Fruit fly (Drosophila melanogaster) whole organism, embryonic: Measurements from ENCODE around the gene Cht5.

Source experiments
- Blimp-1 ChIP-seq: fragments of 200-800 bp; sonication (Bioruptor generic); optimal IDR thresholded peaks from 3 replicates; lab custom pipeline; 2018; ENCODE audit warnings: missing biosample characterization, missing genetic modification characterization, mild to moderate bottlenecking, moderate library complexity, missing genetic modification reagents
- CG10366 ChIP-seq: fragments of 200-800 bp; sonication (Bioruptor generic); IDR thresholded peaks from 2 replicates; pipeline ENCODE4 v1.3.6; 2022; ENCODE audit warnings: missing biosample characterization, missing genetic modification characterization
- CG11085 ChIP-seq: fragments of 200-800 bp; sonication (Bioruptor generic); IDR thresholded peaks from 2 replicates; pipeline ENCODE4 v1.3.6; 2022; ENCODE audit warnings: missing biosample characterization, missing genetic modification characterization
- CG11247 ChIP-seq: fragments of 200-800 bp; sonication (Bioruptor generic); IDR thresholded peaks from 2 replicates; pipeline ENCODE4 v1.3.6; 2022; ENCODE audit warnings: missing biosample characterization, missing genetic modification characterization
- CG11723 ChIP-seq: fragments of 200-800 bp; sonication (Bioruptor generic); optimal IDR thresholded peaks from 2 replicates; lab custom pipeline; 2017; ENCODE audit warnings: missing biosample characterization, mild to moderate bottlenecking, missing genetic modification characterization
- CG15011 ChIP-seq: fragments of 200-800 bp; sonication (Bioruptor generic); optimal IDR thresholded peaks from 3 replicates; lab custom pipeline; 2018; ENCODE audit warnings: missing biosample characterization, mild to moderate bottlenecking, missing genetic modification characterization
- CG18262 ChIP-seq: fragments of 200-800 bp; optimal IDR thresholded peaks from 3 replicates; lab custom pipeline; 2019; ENCODE audit warnings: missing biosample characterization, mild to moderate bottlenecking, missing genetic modification characterization, moderate library complexity
- CG2875 ChIP-seq: fragments of 200-800 bp; sonication (Bioruptor generic); optimal IDR thresholded peaks from 2 replicates; lab custom pipeline; 2017; ENCODE audit warnings: missing biosample characterization, mild to moderate bottlenecking, missing genetic modification characterization, missing genetic modification reagents
- CG30431 ChIP-seq: fragments of 200-800 bp; sonication (Bioruptor generic); optimal IDR thresholded peaks from 2 replicates; lab custom pipeline; 2017; ENCODE audit warnings: missing biosample characterization, missing genetic modification characterization
- CG31388 ChIP-seq: fragments of 200-800 bp; sonication (Bioruptor generic); optimal IDR thresholded peaks from 2 replicates; lab custom pipeline; 2016; ENCODE audit warnings: missing biosample characterization, missing genetic modification characterization
- CG32532 ChIP-seq: fragments of 200-800 bp; sonication (Bioruptor generic); IDR thresholded peaks from 2 replicates; pipeline ENCODE4 v1.3.6; 2022; ENCODE audit warnings: missing biosample characterization, missing genetic modification characterization
- CG32772 ChIP-seq: fragments of 200-800 bp; sonication (Bioruptor generic); IDR thresholded peaks from 2 replicates; pipeline ENCODE4 v1.3.6; 2022; ENCODE audit warnings: missing biosample characterization, missing genetic modification characterization
- CG42726 ChIP-seq: fragments of 200-800 bp; sonication (Bioruptor generic); IDR thresholded peaks from 2 replicates; pipeline ENCODE4 v1.3.6; 2022; ENCODE audit warnings: missing biosample characterization, missing genetic modification characterization; ENCODE audit not compliant: partially characterized antibody
- CG4424 ChIP-seq: fragments of 200-800 bp; sonication (Bioruptor generic); optimal IDR thresholded peaks from 3 replicates; lab custom pipeline; 2016; ENCODE audit warnings: missing biosample characterization, missing genetic modification characterization
- CG4617 ChIP-seq: fragments of 200-800 bp; sonication (Bioruptor generic); optimal IDR thresholded peaks from 3 replicates; lab custom pipeline; 2016; ENCODE audit warnings: missing biosample characterization, missing genetic modification characterization, borderline replicate concordance
- CG6254 ChIP-seq: fragments of 200-800 bp; sonication (Bioruptor generic); optimal IDR thresholded peaks from 3 replicates; lab custom pipeline; 2017; ENCODE audit warnings: mild to moderate bottlenecking, missing biosample characterization, missing genetic modification reagents, missing genetic modification characterization
- CG6791 ChIP-seq: fragments of 200-800 bp; sonication (Bioruptor generic); IDR thresholded peaks from 3 replicates; pipeline ENCODE4 v1.3.6; 2022; ENCODE audit warnings: missing biosample characterization, missing genetic modification characterization; ENCODE audit not compliant: partially characterized antibody
- CG6854 ChIP-seq: fragments of 200-800 bp; sonication (Bioruptor generic); optimal IDR thresholded peaks from 3 replicates; lab custom pipeline; 2017; ENCODE audit warnings: missing biosample characterization, mild to moderate bottlenecking, missing genetic modification characterization
- CG9817 ChIP-seq: fragments of 200-800 bp; sonication (Bioruptor generic); optimal IDR thresholded peaks from 2 replicates; lab custom pipeline; 2018; ENCODE audit warnings: missing biosample characterization, mild to moderate bottlenecking, missing genetic modification characterization, moderate library complexity
- CoRest ChIP-seq: fragments of 200-800 bp; sonication (Bioruptor generic); optimal IDR thresholded peaks from 3 replicates; lab custom pipeline; 2018; ENCODE audit warnings: missing biosample characterization, mild to moderate bottlenecking, missing genetic modification characterization, moderate library complexity
- HLH3B ChIP-seq: fragments of 200-800 bp; sonication (Bioruptor generic); IDR thresholded peaks from 2 replicates; pipeline ENCODE4 v1.3.6; 2022; ENCODE audit warnings: missing biosample characterization, missing genetic modification characterization
- HLHmδ ChIP-seq: fragments of 200-800 bp; sonication (Bioruptor generic); optimal IDR thresholded peaks from 2 replicates; lab custom pipeline; 2018; ENCODE audit warnings: missing biosample characterization, mild to moderate bottlenecking, missing genetic modification characterization, moderate library complexity
- Kr ChIP-seq: fragments of 200-800 bp; sonication (Bioruptor generic); optimal IDR thresholded peaks from 2 replicates; lab custom pipeline; 2017; ENCODE audit warnings: missing biosample characterization, mild to moderate bottlenecking, missing genetic modification characterization
- Lpt ChIP-seq: fragments of >200 bp; optimal IDR thresholded peaks from 2 replicates; lab custom pipeline; 2018; ENCODE audit warnings: missing biosample characterization, missing genetic modification characterization
- Nf-YA ChIP-seq: fragments of 200-800 bp; sonication (Bioruptor generic); IDR thresholded peaks from 2 replicates; pipeline ENCODE4 v1.3.6; 2022; ENCODE audit warnings: missing biosample characterization, missing genetic modification characterization
- Oaz ChIP-seq: fragments of 200-800 bp; sonication (Bioruptor generic); IDR thresholded peaks from 2 replicates; pipeline ENCODE4 v1.3.6; 2022; ENCODE audit warnings: missing biosample characterization, missing genetic modification characterization
- PHDP ChIP-seq: fragments of 200-800 bp; sonication (Bioruptor generic); optimal IDR thresholded peaks from 3 replicates; lab custom pipeline; 2018; ENCODE audit warnings: missing biosample characterization, mild to moderate bottlenecking, missing genetic modification characterization, moderate library complexity
- Side ChIP-seq: fragments of 200-800 bp; sonication (Bioruptor generic); optimal IDR thresholded peaks from 2 replicates; lab custom pipeline; 2016; ENCODE audit warnings: missing biosample characterization, missing genetic modification characterization
- Trl ChIP-seq, 3 experiments: fragments of >200 bp in 2 of 3; fragments of 200-800 bp in 1 of 3; sonication (Bioruptor generic) in 1 of 3; optimal IDR thresholded peaks; 2 replicates in 1 of 3; 3 replicates in 2 of 3; lab custom pipeline; 2016 to 2017; ENCODE audit warnings: missing biosample characterization in 1 of 3, missing genetic modification characterization in 1 of 3
- Usf ChIP-seq: fragments of 200-800 bp; sonication (Bioruptor generic); optimal IDR thresholded peaks from 2 replicates; lab custom pipeline; 2017; ENCODE audit warnings: missing genotype, missing biosample characterization, missing genetic modification characterization
- ci ChIP-seq: fragments of 200-800 bp; sonication (Bioruptor generic); IDR thresholded peaks from 3 replicates; pipeline ENCODE4 v1.3.6; 2022; ENCODE audit warnings: missing biosample characterization, missing genetic modification characterization
- dati ChIP-seq: fragments of 200-800 bp; sonication (Bioruptor generic); IDR thresholded peaks from 2 replicates; pipeline ENCODE4 v1.3.6; 2022; ENCODE audit warnings: missing biosample characterization, missing genetic modification characterization
- disco-r ChIP-seq: fragments of 200-800 bp; sonication (Bioruptor generic); optimal IDR thresholded peaks from 2 replicates; lab custom pipeline; 2016; ENCODE audit warnings: missing biosample characterization, missing genetic modification characterization
- fd3F ChIP-seq: fragments of 200-800 bp; sonication (Bioruptor generic); optimal IDR thresholded peaks from 2 replicates; lab custom pipeline; 2018; ENCODE audit warnings: missing biosample characterization, mild to moderate bottlenecking, missing genetic modification characterization, moderate library complexity
- fd96Cb ChIP-seq: fragments of 200-800 bp; sonication (Bioruptor generic); optimal IDR thresholded peaks from 2 replicates; lab custom pipeline; 2018; ENCODE audit warnings: missing biosample characterization, mild to moderate bottlenecking, missing genetic modification characterization, moderate library complexity
- fu2 ChIP-seq: fragments of 200-800 bp; sonication (Bioruptor generic); optimal IDR thresholded peaks from 2 replicates; lab custom pipeline; 2016; ENCODE audit warnings: missing biosample characterization, missing genetic modification characterization
- hb ChIP-seq: fragments of 200-800 bp; sonication (Bioruptor generic); IDR thresholded peaks from 3 replicates; pipeline ENCODE4 v1.3.6; 2022; ENCODE audit warnings: missing biosample characterization, missing genetic modification characterization; ENCODE audit not compliant: partially characterized antibody
- hbn ChIP-seq: fragments of 200-800 bp; sonication (Bioruptor generic); IDR thresholded peaks from 2 replicates; pipeline ENCODE4 v1.3.6; 2022; ENCODE audit warnings: missing biosample characterization, missing genetic modification characterization; ENCODE audit not compliant: partially characterized antibody
- ind ChIP-seq: fragments of 200-800 bp; sonication (Bioruptor generic); optimal IDR thresholded peaks from 3 replicates; lab custom pipeline; 2016; ENCODE audit warnings: missing biosample characterization, missing genetic modification characterization
- maf-S ChIP-seq: fragments of 200-800 bp; sonication (Bioruptor generic); optimal IDR thresholded peaks from 2 replicates; lab custom pipeline; 2016; ENCODE audit warnings: missing biosample characterization, missing genetic modification characterization
- nmo ChIP-seq: fragments of 200-800 bp; sonication (Bioruptor generic); optimal IDR thresholded peaks from 2 replicates; lab custom pipeline; 2018; ENCODE audit warnings: missing biosample characterization, mild to moderate bottlenecking, missing genetic modification characterization, moderate library complexity
- otp ChIP-seq: fragments of 200-800 bp; sonication (Bioruptor generic); IDR thresholded peaks from 3 replicates; pipeline ENCODE4, ENCODE4 v1.3.6; 2022; ENCODE audit warnings: missing biosample characterization, missing genetic modification characterization
- scrt ChIP-seq: fragments of 200-800 bp; sonication (Bioruptor generic); optimal IDR thresholded peaks from 2 replicates; lab custom pipeline; 2018; ENCODE audit warnings: missing biosample characterization, mild to moderate bottlenecking, missing genetic modification characterization, moderate library complexity
- sisA ChIP-seq: fragments of 200-800 bp; sonication (Bioruptor generic); IDR thresholded peaks from 2 replicates; pipeline ENCODE4 v1.3.6; 2022; ENCODE audit warnings: missing biosample characterization, missing genetic modification characterization
- sqz ChIP-seq: fragments of 200-800 bp; sonication (Bioruptor generic); optimal IDR thresholded peaks from 3 replicates; lab custom pipeline; 2018; ENCODE audit warnings: missing biosample characterization, mild to moderate bottlenecking, missing genetic modification characterization
- sr ChIP-seq: fragments of 200-800 bp; sonication (Bioruptor generic); IDR thresholded peaks from 3 replicates; pipeline ENCODE4 v1.3.6; 2022; ENCODE audit warnings: missing biosample characterization, missing genetic modification characterization
- tap ChIP-seq: fragments of 200-800 bp; optimal IDR thresholded peaks from 3 replicates; lab custom pipeline; 2019; ENCODE audit warnings: missing biosample characterization, mild to moderate bottlenecking, missing genetic modification characterization, moderate library complexity
- trem ChIP-seq: fragments of 200-800 bp; optimal IDR thresholded peaks from 3 replicates; lab custom pipeline; 2019; ENCODE audit warnings: missing biosample characterization, mild to moderate bottlenecking, missing genetic modification characterization, moderate library complexity
- unpg ChIP-seq: fragments of 200-800 bp; sonication (Bioruptor generic); optimal IDR thresholded peaks from 3 replicates; lab custom pipeline; 2018; ENCODE audit warnings: missing biosample characterization, mild to moderate bottlenecking, missing genetic modification characterization, moderate library complexity
- zfh1 ChIP-seq: fragments of 200-800 bp; sonication (Bioruptor generic); IDR thresholded peaks from 3 replicates; pipeline ENCODE4 v1.3.6; 2022; ENCODE audit warnings: missing biosample characterization, missing genetic modification characterization
- zfh2 ChIP-seq: fragments of 200-800 bp; sonication (Bioruptor generic); optimal IDR thresholded peaks from 2 replicates; lab custom pipeline; 2016; ENCODE audit warnings: missing biosample characterization, missing genetic modification characterization

Gene Cht5

dm6 chr3R:13797269-13797677 lies 29.9 kb downstream of the Cht5 start (continued):
- TF ChIP-seq scrt (GFP tag; lab: Kevin White, UChicago), result no peak
- no peak for TF ChIP-seq CG11085
- no peak for TF ChIP-seq CG15011 (GFP tag; lab: Kevin White, UChicago)
- no peak for TF ChIP-seq zfh2
- TF ChIP-seq Blimp-1 (GFP tag; lab: Kevin White, UChicago), result peak; percentile 26
- TF ChIP-seq hb (GFP tag; lab: Robert Waterston, UW), result no peak
- TF ChIP-seq unpg (GFP tag; lab: Kevin White, UChicago), result no peak
- TF ChIP-seq Side, result no peak
- no peak for TF ChIP-seq CG4617 (GFP tag; lab: Kevin White, UChicago)
- TF ChIP-seq Trl (optimal IDR thresholded peaks at IDR 0.05; lab: Kevin White, UChicago), result no peak
- no peak for TF ChIP-seq Trl (GFP tag; optimal IDR thresholded peaks at IDR 0.05; lab: Kevin White, UChicago)
- TF ChIP-seq CG6854 (GFP tag; lab: Kevin White, UChicago), result no peak
- TF ChIP-seq fu2, result no peak
- TF ChIP-seq Usf (GFP tag; lab: Kevin White, UChicago), result no peak
- no peak for TF ChIP-seq fd3F (GFP tag; lab: Kevin White, UChicago)
- TF ChIP-seq CG32772, result no peak
- no peak for TF ChIP-seq CG11247 (GFP tag; lab: Robert Waterston, UW)
- no peak for TF ChIP-seq Oaz (GFP tag; lab: Robert Waterston, UW)
- no peak for TF ChIP-seq sr (GFP tag; lab: Robert Waterston, UW)
- TF ChIP-seq ci, result peak; percentile 39; the same call in 1 of the 3 replicates
- TF ChIP-seq ind (GFP tag; lab: Kevin White, UChicago), result no peak
- TF ChIP-seq CG18262 (tag; lab: Kevin White, UChicago), result peak; percentile 39
- no peak for TF ChIP-seq CG32532 (GFP tag; lab: Robert Waterston, UW)
- no peak for TF ChIP-seq CG11723 (GFP tag; lab: Kevin White, UChicago)
- TF ChIP-seq zfh1, result no peak
- no peak for TF ChIP-seq CG6791 (GFP tag; lab: Robert Waterston, UW)
- TF ChIP-seq HLHmδ (GFP tag; lab: Kevin White, UChicago), result peak; percentile 27
- TF ChIP-seq CG9817 (tag; lab: Kevin White, UChicago), result no peak
- TF ChIP-seq Lpt (GFP tag; lab: Kevin White, UChicago), result no peak
- no peak for TF ChIP-seq tap (tag; lab: Kevin White, UChicago)
- no peak for TF ChIP-seq maf-S (GFP tag; lab: Kevin White, UChicago)
- TF ChIP-seq HLH3B (GFP tag; lab: Robert Waterston, UW), result 0 out of 2 replicates have a peak, but pooled peaks have one; percentile 5
- TF ChIP-seq otp (GFP tag; lab: Robert Waterston, UW), result no peak
- TF ChIP-seq Nf-YA (GFP tag; lab: Robert Waterston, UW), result no peak
- TF ChIP-seq CG30431, result no peak
- TF ChIP-seq sisA (GFP tag; lab: Robert Waterston, UW), result 0 out of 2 replicates have a peak, but pooled peaks have one; percentile 21
- no peak for TF ChIP-seq CG31388 (GFP tag; lab: Kevin White, UChicago)
- no peak for TF ChIP-seq CG10366 (GFP tag; lab: Robert Waterston, UW)
- TF ChIP-seq CG4424 (GFP tag; lab: Kevin White, UChicago), result peak; percentile 3
- TF ChIP-seq PHDP (tag; lab: Kevin White, UChicago), result no peak
- no peak for TF ChIP-seq disco-r (GFP tag; lab: Kevin White, UChicago)
- TF ChIP-seq CG2875 (GFP tag; lab: Kevin White, UChicago), result no peak
- TF ChIP-seq Kr, result no peak
- TF ChIP-seq fd96Cb (tag; lab: Kevin White, UChicago), result peak; percentile 5
- no peak for TF ChIP-seq dati (GFP tag; lab: Robert Waterston, UW)
- TF ChIP-seq CoRest (tag; lab: Kevin White, UChicago), result no peak
- TF ChIP-seq nmo (GFP tag; lab: Kevin White, UChicago), result peak; percentile 22
- no peak for TF ChIP-seq hbn (GFP tag; lab: Robert Waterston, UW)
- no peak for TF ChIP-seq sqz (GFP tag; lab: Kevin White, UChicago)
- TF ChIP-seq CG42726, result no peak
- no peak for TF ChIP-seq trem (tag; lab: Kevin White, UChicago)
- peak; percentile 16 for TF ChIP-seq CG6254 (GFP tag; lab: Kevin White, UChicago)
